Worm (Caenorhabditis elegans): ENCODE measurements around the gene R03H10.6.

ce11 chrII:4183979-4184378 lies 10.7 kb upstream of the R03H10.6 start:
- no peak for TF ChIP-seq snpc-4 (tag; optimal IDR thresholded peaks at IDR 0.05)
- TF ChIP-seq ceh-82 (tag; optimal IDR thresholded peaks at IDR 0.05): no peak
- TF ChIP-seq zag-1 (tag; optimal IDR thresholded peaks at IDR 0.05): no peak
- TF ChIP-seq unc-39 (tag; optimal IDR thresholded peaks at IDR 0.05): no peak
- no peak for TF ChIP-seq fkh-10 (GFP tag; optimal IDR thresholded peaks at IDR 0.05)
- TF ChIP-seq nhr-25 (tag; optimal IDR thresholded peaks at IDR 0.05): no peak
- TF ChIP-seq aly-2 (tag; optimal IDR thresholded peaks at IDR 0.05): no peak
- TF ChIP-seq nhr-237 (tag; optimal IDR thresholded peaks at IDR 0.05): no peak
- no peak for TF ChIP-seq ceh-9 (tag; optimal IDR thresholded peaks at IDR 0.05)
- no peak for TF ChIP-seq unc-62 (GFP tag; optimal IDR thresholded peaks at IDR 0.05)
- no peak for TF ChIP-seq tbx-2 (tag; optimal IDR thresholded peaks at IDR 0.05)
- no peak for TF ChIP-seq elt-3 (tag; optimal IDR thresholded peaks at IDR 0.05)
- TF ChIP-seq ZK546.5 (tag; optimal IDR thresholded peaks at IDR 0.05): no peak

All from whole organism, L3 larva.